Fruit fly (Drosophila melanogaster) S2 (cell line): ENCODE measurements around the gene CG9458.

Source experiments
- CG8478 ChIP-seq: fragments of >200 bp; optimal IDR thresholded peaks from 2 replicates; lab custom pipeline; 2018
- CTCF ChIP-seq, 2 experiments: fragments of >200 bp; optimal IDR thresholded peaks; 2 replicates each; lab custom pipeline; 2018

dm6 chr3R:9774147-9774546 is 45.5 kb downstream of the CG9458 start, which contains the start of gene Whamy:
- TF ChIP-seq CTCF (optimal IDR thresholded peaks at IDR 0.05; lab: Kevin White, UChicago) (no peak), CG8478 (lab: Kevin White, UChicago) (no peak)
